Worm (Caenorhabditis elegans) whole organism, early embryonic: Measurements from ENCODE around the gene srxa-15.

Experiments
- ama-1 ChIP-seq: fragments of 150-350 bp; optimal IDR thresholded peaks from 2 replicates; lab custom pipeline; 2014
- ets-7 ChIP-seq: sonication (generic microtip); optimal IDR thresholded peaks from 2 replicates; lab custom pipeline; 2016; ENCODE audit warnings: missing genotype, missing genetic modification characterization, missing compliant biosample characterization
- flt-1 ChIP-seq: fragments of 200-800 bp; sonication (Bioruptor generic); IDR thresholded peaks from 2 replicates; pipeline ENCODE4 v1.3.6; 2022; ENCODE audit warnings: missing genetic modification characterization, missing compliant biosample characterization
- hmg-4 ChIP-seq: fragments of 200-800 bp; sonication (Bioruptor generic); optimal IDR thresholded peaks from 2 replicates; lab custom pipeline; 2018; ENCODE audit warnings: mild to moderate bottlenecking, missing genetic modification characterization, missing compliant biosample characterization

DNA sequence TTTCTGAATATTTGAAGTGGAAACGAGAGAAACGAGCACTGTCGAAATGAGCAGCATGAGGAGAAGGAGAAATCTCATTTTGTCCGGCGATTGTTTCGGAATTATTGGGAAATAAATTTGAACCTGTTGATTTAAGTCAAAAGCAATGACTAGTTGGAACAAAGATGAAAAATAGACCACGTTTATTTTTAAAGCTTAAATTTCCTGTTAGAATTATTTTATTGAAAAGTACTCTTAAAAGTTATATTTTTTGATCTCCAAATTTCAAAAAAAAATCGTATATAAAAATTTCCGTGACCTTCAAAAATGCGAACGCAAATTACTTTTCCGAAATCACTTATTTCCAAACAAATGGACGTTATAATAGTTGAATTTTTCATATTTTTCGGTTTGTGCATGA, 46.3 kb upstream of the srxa-15 start, which contains the start of gene F26F2.11:
- no peak for TF ChIP-seq ama-1 (lab: Kevin White, UChicago)
- no peak for TF ChIP-seq flt-1 (GFP tag; lab: Robert Waterston, UW)
- TF ChIP-seq ets-7: no peak
- TF ChIP-seq hmg-4 (GFP tag; lab: Kevin White, UChicago): no peak
